Worm (Caenorhabditis elegans): Measurements from ENCODE around the gene C24A3.4.

The C24A3.4 gene

ce11 chrX:8955808-8956207 lies 36.4 kb upstream of the C24A3.4 start:
- TF ChIP-seq elt-3 (tag; optimal IDR thresholded peaks at IDR 0.05) (no peak), lin-13 (tag; optimal IDR thresholded peaks at IDR 0.05) (no peak), lsy-2 (tag; optimal IDR thresholded peaks at IDR 0.05) (no peak), unc-39 (tag; optimal IDR thresholded peaks at IDR 0.05) (no peak), mls-2 (tag; optimal IDR thresholded peaks at IDR 0.05) (no peak), drap-1 (GFP tag; optimal IDR thresholded peaks at IDR 0.05) (no peak), mab-5 (tag; optimal IDR thresholded peaks at IDR 0.05) (no peak), ztf-11 (tag; optimal IDR thresholded peaks at IDR 0.05) (no peak), M03D4.4 (tag; optimal IDR thresholded peaks at IDR 0.05) (no peak), unc-62 (GFP tag; optimal IDR thresholded peaks at IDR 0.05) (no peak), pha-4 (tag; optimal IDR thresholded peaks at IDR 0.05) (no peak), lin-32 (GFP tag; optimal IDR thresholded peaks at IDR 0.05) (no peak)

ce11 chrX:8957974-8958373 lies 34.2 kb upstream of the C24A3.4 start:
- no peak for TF ChIP-seq nhr-2 (tag; optimal IDR thresholded peaks at IDR 0.05)
- no peak for TF ChIP-seq ces-1 (GFP tag; optimal IDR thresholded peaks at IDR 0.05)
- no peak for TF ChIP-seq unc-39 (tag; optimal IDR thresholded peaks at IDR 0.05)
- TF ChIP-seq nhr-28 (tag; optimal IDR thresholded peaks at IDR 0.05) = no peak
- TF ChIP-seq snpc-4 (tag; optimal IDR thresholded peaks at IDR 0.05) = no peak
- TF ChIP-seq nhr-237 (tag; optimal IDR thresholded peaks at IDR 0.05) = no peak
- TF ChIP-seq sem-2 (GFP tag; optimal IDR thresholded peaks at IDR 0.05) = no peak
- no peak for TF ChIP-seq ceh-83 (GFP tag; optimal IDR thresholded peaks at IDR 0.05)
- TF ChIP-seq cnd-1 (tag; optimal IDR thresholded peaks at IDR 0.05) = no peak
- no peak for TF ChIP-seq drap-1 (GFP tag; optimal IDR thresholded peaks at IDR 0.05)
- TF ChIP-seq unc-62 (GFP tag; optimal IDR thresholded peaks at IDR 0.05) = no peak
- no peak for TF ChIP-seq ceh-43 (GFP tag; optimal IDR thresholded peaks at IDR 0.05)
- no peak for TF ChIP-seq nhr-76 (tag; optimal IDR thresholded peaks at IDR 0.05)
- no peak for TF ChIP-seq mep-1 (tag; optimal IDR thresholded peaks at IDR 0.05)

ce11 chrX:8961120-8961834 lies 30.9 kb upstream of the C24A3.4 start, which contains the start of gene aexr-3:
TSS of gene aexr-3 (minus strand) at chrX:8961170.
- TF ChIP-seq pha-4 (tag; optimal IDR thresholded peaks at IDR 0.05) (no peak), lin-32 (GFP tag; optimal IDR thresholded peaks at IDR 0.05) (no peak), snpc-4 (tag; optimal IDR thresholded peaks at IDR 0.05) (no peak), unc-120 (tag; optimal IDR thresholded peaks at IDR 0.05; ENCODE audit: poor library complexity, severe bottlenecking) (no peak), nhr-12 (tag; optimal IDR thresholded peaks at IDR 0.05) (no peak)

- TF ChIP-seq drap-1 (GFP tag; optimal IDR thresholded peaks at IDR 0.05) (no peak), nhr-237 (tag; optimal IDR thresholded peaks at IDR 0.05) (no peak), elt-1 (tag; optimal IDR thresholded peaks at IDR 0.05; ENCODE audit: borderline replicate concordance, insufficient read depth) (no peak), elt-3 (tag; optimal IDR thresholded peaks at IDR 0.05) (no peak), M03D4.4 (tag; optimal IDR thresholded peaks at IDR 0.05) (no peak), nhr-28 (tag; optimal IDR thresholded peaks at IDR 0.05) (no peak), sptf-1 (tag; optimal IDR thresholded peaks at IDR 0.05) (no peak), mab-5 (tag; optimal IDR thresholded peaks at IDR 0.05) (no peak), ceh-43 (GFP tag; optimal IDR thresholded peaks at IDR 0.05) (no peak), snpc-4 (tag; optimal IDR thresholded peaks at IDR 0.05) (no peak), bed-3 (GFP tag; optimal IDR thresholded peaks at IDR 0.05) (no peak), ham-2 (GFP tag; optimal IDR thresholded peaks at IDR 0.05) (no peak), mls-2 (tag; optimal IDR thresholded peaks at IDR 0.05) (no peak), flh-1 (GFP tag; optimal IDR thresholded peaks at IDR 0.05) (no peak), cnd-1 (tag; optimal IDR thresholded peaks at IDR 0.05) (no peak), pha-4 (tag; optimal IDR thresholded peaks at IDR 0.05) (no peak), hlh-1 (tag; optimal IDR thresholded peaks at IDR 0.05) (no peak), ces-1 (GFP tag; optimal IDR thresholded peaks at IDR 0.05) (no peak), lin-32 (GFP tag; optimal IDR thresholded peaks at IDR 0.05) (no peak)
These were observed 28.7 kb upstream of the C24A3.4 start for ce11 chrX:8963469-8963868.
